Worm (Caenorhabditis elegans) whole organism, L4/young adult: ENCODE results near the gene col-118.

ENCODE experiments used
- W03F9.2 ChIP-seq: fragments of 150-350 bp; optimal IDR thresholded peaks from 2 replicates; lab custom pipeline; 2014; ENCODE audit warnings: missing biosample characterization, missing genetic modification characterization
- him-1 ChIP-seq: sonication (generic microtip); optimal IDR thresholded peaks from 2 replicates; lab custom pipeline; 2016; ENCODE audit warnings: missing genotype, missing genetic modification reagents, missing genetic modification characterization, missing compliant biosample characterization

ce11 chrIV:8817639-8818038 is 30.4 kb upstream of the col-118 start, which contains the start of gene T28C6.10:
- TF ChIP-seq him-1 (tag; lab: Kevin White, UChicago) (no peak), W03F9.2 (tag; lab: Kevin White, UChicago) (no peak)
